Fruit fly (Drosophila melanogaster): ENCODE measurements around the gene trx.

- TF ChIP-seq psq (optimal IDR thresholded peaks at IDR 0.05) (no peak), h (optimal IDR thresholded peaks at IDR 0.05) (no peak), Sin3A (optimal IDR thresholded peaks at IDR 0.05) (no peak), ttk (optimal IDR thresholded peaks at IDR 0.05) (no peak), insv (optimal IDR thresholded peaks at IDR 0.05) (no peak)
These were observed 71.9 kb downstream of the trx start, which contains the start of gene Dop1R1 for dm6 chr3R:14214776-14215175.

Measured in Kc167 (cell line).